Worm (Caenorhabditis elegans): Measurements from ENCODE around the gene rocf-1.

The rocf-1 gene

DNA sequence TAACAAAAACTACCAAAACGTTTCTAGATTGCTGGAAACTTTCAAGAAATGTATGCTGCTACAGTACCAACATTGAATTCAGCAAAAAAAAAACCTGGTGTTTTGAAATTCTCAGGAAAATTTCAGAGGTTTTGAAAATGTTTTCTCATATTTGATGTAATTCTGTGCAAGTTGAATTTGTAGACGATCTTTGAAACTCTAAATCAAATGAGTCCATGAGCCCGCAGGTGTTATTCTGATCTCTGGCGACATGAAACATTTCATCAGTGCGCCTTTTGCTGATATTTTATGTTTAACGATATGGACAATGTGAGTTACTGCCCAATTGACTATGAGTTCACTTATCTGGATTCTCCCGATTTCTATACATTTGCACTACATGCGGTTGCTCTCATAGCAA, 29.4 kb upstream of the rocf-1 start, which contains the start of gene srh-218:
srh-218 (plus strand) TSS at position 301 of the 400 bp plus-strand sequence.
- TF ChIP-seq tab-1 (GFP tag; IDR thresholded peaks at IDR 0.05) (no peak), flt-1 (GFP tag; IDR thresholded peaks at IDR 0.05) (no peak), ref-1 (GFP tag; conservative IDR thresholded peaks at IDR 0.05) (no peak), cog-1 (tag; optimal IDR thresholded peaks at IDR 0.05) (no peak), klf-2 (GFP tag; conservative IDR thresholded peaks at IDR 0.05) (no peak), med-1 (GFP tag; optimal IDR thresholded peaks at IDR 0.05; ENCODE audit: insufficient read depth) (no peak), T22C8.4 (GFP tag; IDR thresholded peaks at IDR 0.05) (no peak), ztf-23 (GFP tag; IDR thresholded peaks at IDR 0.05) (no peak), ztf-29 (GFP tag; IDR thresholded peaks at IDR 0.05) (no peak)

- TF ChIP-seq klf-2 (GFP tag; conservative IDR thresholded peaks at IDR 0.05): no peak
- no peak for TF ChIP-seq ref-1 (GFP tag; conservative IDR thresholded peaks at IDR 0.05)
- no peak for TF ChIP-seq tab-1 (GFP tag; IDR thresholded peaks at IDR 0.05)
- TF ChIP-seq med-1 (GFP tag; optimal IDR thresholded peaks at IDR 0.05; ENCODE audit: insufficient read depth): no peak
- no peak for TF ChIP-seq cog-1 (tag; optimal IDR thresholded peaks at IDR 0.05)
Measured at ce11 chrV:15492518-15492917, 28.2 kb upstream of the rocf-1 start, which contains the start of gene str-264. Gene str-264, minus strand, starts transcription at chrV:15492618.

ce11 chrV:15487764-15488163, 23.5 kb upstream of the rocf-1 start, which contains the start of gene srw-21:
Gene srw-21, plus strand, starts transcription at chrV:15488064.
- TF ChIP-seq tab-1 (GFP tag; IDR thresholded peaks at IDR 0.05) (no peak), ztf-23 (GFP tag; IDR thresholded peaks at IDR 0.05) (no peak), ztf-29 (GFP tag; IDR thresholded peaks at IDR 0.05) (no peak), T22C8.4 (GFP tag; IDR thresholded peaks at IDR 0.05) (no peak), klf-2 (GFP tag; conservative IDR thresholded peaks at IDR 0.05) (no peak), med-1 (GFP tag; optimal IDR thresholded peaks at IDR 0.05; ENCODE audit: insufficient read depth) (no peak), cog-1 (tag; optimal IDR thresholded peaks at IDR 0.05) (no peak), flt-1 (GFP tag; IDR thresholded peaks at IDR 0.05) (no peak), ref-1 (GFP tag; conservative IDR thresholded peaks at IDR 0.05) (no peak)

- TF ChIP-seq ref-1 (GFP tag; conservative IDR thresholded peaks at IDR 0.05): no peak
- no peak for TF ChIP-seq ztf-29 (GFP tag; IDR thresholded peaks at IDR 0.05)
- no peak for TF ChIP-seq T22C8.4 (GFP tag; IDR thresholded peaks at IDR 0.05)
Measured at ce11 chrV:15484537-15484936, 20.2 kb upstream of the rocf-1 start, which contains the start of gene C06B8.3. Gene C06B8.3, minus strand, starts transcription at chrV:15484637.

DNA sequence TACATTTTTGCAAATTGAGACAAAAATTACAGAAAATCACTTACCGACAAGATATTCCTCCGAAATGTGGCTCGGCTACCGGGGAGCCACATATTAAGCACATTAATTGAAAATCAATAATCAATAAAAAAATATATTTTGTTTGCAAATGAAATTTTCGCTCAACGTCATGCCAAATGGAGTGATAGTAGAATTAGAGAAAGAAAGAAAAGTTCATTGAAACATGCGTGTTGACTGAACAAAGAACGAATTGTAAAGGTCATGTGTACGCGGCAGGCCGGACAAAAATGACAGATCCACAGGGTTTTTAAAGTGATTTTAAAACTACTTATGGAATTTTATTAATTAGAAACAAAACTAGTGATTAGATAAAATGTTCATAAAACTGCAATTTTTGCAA, 19.3 kb upstream of the rocf-1 start:
- TF ChIP-seq ztf-23 (GFP tag; IDR thresholded peaks at IDR 0.05): no peak
- no peak for TF ChIP-seq klf-2 (GFP tag; conservative IDR thresholded peaks at IDR 0.05)
- no peak for TF ChIP-seq T22C8.4 (GFP tag; IDR thresholded peaks at IDR 0.05)
- no peak for TF ChIP-seq flt-1 (GFP tag; IDR thresholded peaks at IDR 0.05)
- TF ChIP-seq ref-1 (GFP tag; conservative IDR thresholded peaks at IDR 0.05): no peak
- no peak for TF ChIP-seq cog-1 (tag; optimal IDR thresholded peaks at IDR 0.05)
- TF ChIP-seq med-1 (GFP tag; optimal IDR thresholded peaks at IDR 0.05; ENCODE audit: insufficient read depth): no peak
- no peak for TF ChIP-seq tab-1 (GFP tag; IDR thresholded peaks at IDR 0.05)
- no peak for TF ChIP-seq ztf-29 (GFP tag; IDR thresholded peaks at IDR 0.05)

- TF ChIP-seq ztf-23 (GFP tag; IDR thresholded peaks at IDR 0.05) (no peak), tab-1 (GFP tag; IDR thresholded peaks at IDR 0.05) (no peak), flt-1 (GFP tag; IDR thresholded peaks at IDR 0.05) (no peak), T22C8.4 (GFP tag; IDR thresholded peaks at IDR 0.05) (no peak), med-1 (GFP tag; optimal IDR thresholded peaks at IDR 0.05; ENCODE audit: insufficient read depth) (no peak), klf-2 (GFP tag; conservative IDR thresholded peaks at IDR 0.05) (no peak), cog-1 (tag; optimal IDR thresholded peaks at IDR 0.05) (no peak), ref-1 (GFP tag; conservative IDR thresholded peaks at IDR 0.05) (no peak), ztf-29 (GFP tag; IDR thresholded peaks at IDR 0.05) (no peak)
Measured at ce11 chrV:15481374-15481773, 17.1 kb upstream of the rocf-1 start, which contains the start of gene nhr-150. Gene nhr-150, minus strand, starts transcription at chrV:15481465.

DNA sequence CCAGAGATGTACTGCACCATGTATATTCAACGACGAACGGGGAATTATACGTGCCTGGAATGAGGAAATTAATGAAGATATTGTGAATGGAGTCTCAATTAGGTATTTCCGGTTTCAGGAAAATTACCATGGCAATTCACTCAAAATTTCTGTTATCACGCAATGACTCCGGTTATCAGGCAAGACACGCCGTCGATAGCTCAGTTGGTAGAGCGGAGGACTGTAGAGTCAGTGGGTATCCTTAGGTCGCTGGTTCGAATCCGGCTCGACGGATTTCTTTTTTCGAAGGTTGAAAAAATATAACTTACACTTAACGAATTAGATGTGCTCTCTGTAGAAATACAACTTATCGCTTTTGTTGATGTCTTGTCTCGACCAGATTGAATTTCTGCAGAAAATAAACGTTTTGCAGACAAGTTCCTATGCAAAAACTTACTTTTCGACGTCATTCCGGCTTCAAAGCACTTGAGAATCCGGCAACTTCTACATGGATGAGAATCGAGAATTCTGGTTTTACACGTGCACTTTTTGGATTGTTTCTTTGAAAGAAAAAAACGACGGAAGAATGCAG, 16.3 kb upstream of the rocf-1 start:
- no peak for TF ChIP-seq T22C8.4 (GFP tag; IDR thresholded peaks at IDR 0.05)
- no peak for TF ChIP-seq tab-1 (GFP tag; IDR thresholded peaks at IDR 0.05)
- no peak for TF ChIP-seq ref-1 (GFP tag; conservative IDR thresholded peaks at IDR 0.05)
- no peak for TF ChIP-seq ztf-23 (GFP tag; IDR thresholded peaks at IDR 0.05)
- TF ChIP-seq med-1 (GFP tag; optimal IDR thresholded peaks at IDR 0.05; ENCODE audit: insufficient read depth): no peak
- TF ChIP-seq ztf-29 (GFP tag; IDR thresholded peaks at IDR 0.05): no peak
- no peak for TF ChIP-seq cog-1 (tag; optimal IDR thresholded peaks at IDR 0.05)
- TF ChIP-seq flt-1 (GFP tag; IDR thresholded peaks at IDR 0.05): no peak

DNA sequence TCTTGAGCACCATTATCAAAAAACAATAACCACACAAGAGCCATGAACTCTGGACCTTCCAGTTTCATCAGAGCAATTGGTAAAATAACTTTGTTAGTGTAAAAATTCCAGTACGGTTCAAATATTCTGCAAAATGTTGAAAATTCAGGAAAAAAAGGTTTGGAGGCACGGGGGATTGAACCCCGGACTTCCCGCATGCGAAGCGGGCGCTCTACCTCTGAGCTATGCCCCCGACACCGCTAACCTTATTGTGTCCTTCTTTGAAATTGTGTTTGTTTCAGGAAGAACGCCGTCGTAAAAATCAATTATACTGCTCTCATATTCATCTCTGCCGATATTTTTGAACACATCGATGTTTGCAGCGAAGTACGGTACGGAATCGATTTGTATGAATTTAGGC, 15.5 kb upstream of the rocf-1 start:
- TF ChIP-seq cog-1 (tag; optimal IDR thresholded peaks at IDR 0.05) (no peak), T22C8.4 (GFP tag; IDR thresholded peaks at IDR 0.05) (no peak), flt-1 (GFP tag; IDR thresholded peaks at IDR 0.05) (0 out of 2 replicates have a peak, but pooled peaks have one; percentile 28), ref-1 (GFP tag; conservative IDR thresholded peaks at IDR 0.05) (no peak)

ce11 chrV:15479107-15479506, 14.8 kb upstream of the rocf-1 start:
- TF ChIP-seq med-1 (GFP tag; optimal IDR thresholded peaks at IDR 0.05; ENCODE audit: insufficient read depth): no peak
- no peak for TF ChIP-seq klf-2 (GFP tag; conservative IDR thresholded peaks at IDR 0.05)
- TF ChIP-seq tab-1 (GFP tag; IDR thresholded peaks at IDR 0.05): no peak
- TF ChIP-seq ref-1 (GFP tag; conservative IDR thresholded peaks at IDR 0.05): no peak
- TF ChIP-seq cog-1 (tag; optimal IDR thresholded peaks at IDR 0.05): no peak
- TF ChIP-seq ztf-29 (GFP tag; IDR thresholded peaks at IDR 0.05): no peak
- no peak for TF ChIP-seq T22C8.4 (GFP tag; IDR thresholded peaks at IDR 0.05)
- TF ChIP-seq flt-1 (GFP tag; IDR thresholded peaks at IDR 0.05): no peak
- no peak for TF ChIP-seq ztf-23 (GFP tag; IDR thresholded peaks at IDR 0.05)

DNA sequence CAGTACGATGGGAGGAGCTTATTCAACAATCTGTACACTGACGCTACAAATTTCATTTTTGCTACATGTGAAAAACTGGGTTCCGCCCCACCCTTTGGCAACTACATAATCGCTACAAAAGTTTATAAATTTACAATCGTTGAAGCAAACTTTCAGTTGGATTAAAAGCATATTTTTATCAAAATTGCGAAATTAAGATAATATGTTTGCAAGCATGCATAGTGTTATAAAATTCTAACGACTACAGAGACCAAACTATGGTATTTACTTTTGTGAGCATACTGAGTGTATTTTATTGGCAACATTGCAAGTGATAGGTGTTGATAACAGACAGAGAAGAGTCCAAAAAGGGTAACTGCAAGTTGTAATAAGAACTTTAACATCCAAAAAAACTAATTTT, 14.3 kb upstream of the rocf-1 start, which contains the start of gene C06B8.2:
C06B8.2 (minus strand) TSS at position 153 of the 400 bp plus-strand sequence.
- no peak for TF ChIP-seq ref-1 (GFP tag; conservative IDR thresholded peaks at IDR 0.05)
- no peak for TF ChIP-seq klf-2 (GFP tag; conservative IDR thresholded peaks at IDR 0.05)
- TF ChIP-seq T22C8.4 (GFP tag; IDR thresholded peaks at IDR 0.05): no peak
- TF ChIP-seq tab-1 (GFP tag; IDR thresholded peaks at IDR 0.05): no peak
- TF ChIP-seq med-1 (GFP tag; optimal IDR thresholded peaks at IDR 0.05; ENCODE audit: insufficient read depth): no peak
- no peak for TF ChIP-seq ztf-23 (GFP tag; IDR thresholded peaks at IDR 0.05)
- no peak for TF ChIP-seq ztf-29 (GFP tag; IDR thresholded peaks at IDR 0.05)
- no peak for TF ChIP-seq flt-1 (GFP tag; IDR thresholded peaks at IDR 0.05)
- no peak for TF ChIP-seq cog-1 (tag; optimal IDR thresholded peaks at IDR 0.05)

Measured in whole organism, midembryonic.